Worm (Caenorhabditis elegans) whole organism, L4 larva: ENCODE data around the gene B0250.5.

Source experiments
- D1046.2 ChIP-seq: fragments of 200-800 bp; sonication (Bioruptor generic); IDR thresholded peaks from 2 replicates; pipeline ENCODE4 v1.3.6; 2022; ENCODE audit warnings: missing genetic modification characterization, missing compliant biosample characterization
- F44E2.7 ChIP-seq: fragments of 200-800 bp; sonication (Bioruptor generic); IDR thresholded peaks from 2 replicates; pipeline ENCODE4 v2.1.2; 2022; ENCODE audit warnings: missing genetic modification characterization, missing compliant biosample characterization
- R02D3.7 ChIP-seq: fragments of 150-350 bp; sonication (generic microtip); optimal IDR thresholded peaks from 3 replicates; lab custom pipeline; 2014; ENCODE audit warnings: missing biosample characterization, missing genetic modification characterization
- T20F7.1 ChIP-seq: fragments of 200-800 bp; sonication (Bioruptor generic); optimal IDR thresholded peaks from 2 replicates; lab custom pipeline; 2018; ENCODE audit warnings: mild to moderate bottlenecking, missing genetic modification characterization, missing compliant biosample characterization
- aha-1 ChIP-seq: fragments of 150-350 bp; peaks from one replicate; lab custom pipeline; 2014; ENCODE audit warnings: missing biosample characterization, missing genetic modification characterization
- ama-1 ChIP-seq: fragments of 150-350 bp; optimal IDR thresholded peaks from 2 replicates; lab custom pipeline; 2014; ENCODE audit warnings: inconsistent platforms, mixed read lengths
- attf-4 ChIP-seq: sonication (generic microtip); optimal IDR thresholded peaks from 3 replicates; lab custom pipeline; 2017; ENCODE audit warnings: missing biosample characterization, missing genetic modification characterization
- ceh-20 ChIP-seq: fragments of 200-800 bp; sonication (Bioruptor generic); IDR thresholded peaks from 2 replicates; pipeline ENCODE4 v1.3.6; 2022; ENCODE audit warnings: missing genetic modification reagents, missing genetic modification characterization, missing compliant biosample characterization
- ceh-28 ChIP-seq: fragments of 150-350 bp; optimal IDR thresholded peaks from 2 replicates; lab custom pipeline; 2014; ENCODE audit warnings: missing biosample characterization, missing genetic modification reagents, missing genetic modification characterization
- ceh-44 ChIP-seq: fragments of 200-800 bp; sonication (Bioruptor generic); IDR thresholded peaks from 2 replicates; pipeline ENCODE4 v1.3.6; 2022; ENCODE audit warnings: missing genetic modification reagents, missing genetic modification characterization, missing compliant biosample characterization
- ceh-82 ChIP-seq: sonication (generic microtip); optimal IDR thresholded peaks from 2 replicates; lab custom pipeline; 2017; ENCODE audit warnings: missing biosample characterization, missing genetic modification characterization
- daf-16 ChIP-seq, 3 experiments: sonication (generic microtip); optimal IDR thresholded peaks; 2 replicates each; lab custom pipeline; 2016 to 2017; ENCODE audit warnings: missing genetic modification characterization in 3 of 3, missing genetic modification reagents in 3 of 3, mild to moderate bottlenecking in 2 of 3, missing compliant biosample characterization in 2 of 3, missing biosample characterization in 1 of 3, moderate library complexity in 1 of 3
- dve-1 ChIP-seq: sonication (generic microtip); optimal IDR thresholded peaks from 2 replicates; lab custom pipeline; 2017; ENCODE audit warnings: antibody characterized with exemption, mild to moderate bottlenecking, missing genetic modification characterization, missing compliant biosample characterization; ENCODE audit not compliant: insufficient read depth
- egl-43 ChIP-seq: fragments of 200-800 bp; sonication (Bioruptor generic); IDR thresholded peaks from 2 replicates; pipeline ENCODE4 v1.3.6; 2022; ENCODE audit warnings: missing genetic modification reagents, missing genetic modification characterization, missing compliant biosample characterization
- hlh-11 ChIP-seq: fragments of 200-800 bp; sonication (Bioruptor generic); optimal IDR thresholded peaks from 2 replicates; lab custom pipeline; 2018; ENCODE audit warnings: mild to moderate bottlenecking, missing genetic modification characterization, missing compliant biosample characterization
- hlh-30 ChIP-seq: sonication (generic microtip); optimal IDR thresholded peaks from 2 replicates; lab custom pipeline; 2017; ENCODE audit warnings: antibody characterized with exemption, mild to moderate bottlenecking, missing genetic modification characterization, missing compliant biosample characterization; ENCODE audit not compliant: insufficient read depth
- lin-13 ChIP-seq: fragments of 150-350 bp; optimal IDR thresholded peaks from 2 replicates; lab custom pipeline; 2014; ENCODE audit warnings: missing biosample characterization, missing genetic modification reagents, missing genetic modification characterization
- lin-15B ChIP-seq: fragments of 150-350 bp; sonication (generic microtip); optimal IDR thresholded peaks from 3 replicates; lab custom pipeline; 2014; ENCODE audit warnings: missing biosample characterization, missing genetic modification characterization
- madf-9 ChIP-seq: fragments of 200-800 bp; sonication (Bioruptor generic); conservative IDR thresholded peaks from 2 replicates; pipeline ENCODE4 v1.3.6; 2022; ENCODE audit warnings: missing genetic modification reagents, missing genetic modification characterization, missing compliant biosample characterization
- mdt-29 ChIP-seq: fragments of 200-800 bp; sonication (Bioruptor generic); IDR thresholded peaks from 2 replicates; pipeline ENCODE4 v1.3.6; 2022; ENCODE audit warnings: missing genetic modification reagents, missing genetic modification characterization, missing compliant biosample characterization
- mep-1 ChIP-seq: fragments of 150-350 bp; sonication (generic microtip); optimal IDR thresholded peaks from 3 replicates; lab custom pipeline; 2014; ENCODE audit warnings: missing biosample characterization, missing genetic modification characterization
- mxl-3 ChIP-seq: fragments of 200-800 bp; sonication (Bioruptor generic); optimal IDR thresholded peaks from 2 replicates; lab custom pipeline; 2018; ENCODE audit warnings: mild to moderate bottlenecking, missing genetic modification characterization, missing compliant biosample characterization
- nhr-111 ChIP-seq: fragments of 200-800 bp; sonication (Bioruptor generic); optimal IDR thresholded peaks from 2 replicates; lab custom pipeline; 2018; ENCODE audit warnings: mild to moderate bottlenecking, missing genetic modification characterization, missing compliant biosample characterization
- nhr-237 ChIP-seq: sonication (generic microtip); optimal IDR thresholded peaks from 2 replicates; lab custom pipeline; 2017; ENCODE audit warnings: missing biosample characterization, missing genetic modification characterization
- nhr-48 ChIP-seq: sonication (generic microtip); optimal IDR thresholded peaks from 2 replicates; lab custom pipeline; 2016; ENCODE audit warnings: mild to moderate bottlenecking, missing genetic modification characterization, missing compliant biosample characterization
- rbr-2 ChIP-seq: sonication (generic microtip); optimal IDR thresholded peaks from 2 replicates; lab custom pipeline; 2016; ENCODE audit warnings: missing genotype, missing genetic modification characterization, missing compliant biosample characterization
- saeg-2 ChIP-seq: fragments of 200-800 bp; sonication (Bioruptor generic); IDR thresholded peaks from 2 replicates; pipeline ENCODE4 v1.3.6; 2022; ENCODE audit warnings: missing genetic modification reagents, missing genetic modification characterization, missing compliant biosample characterization
- sdz-12 ChIP-seq: fragments of 200-800 bp; sonication (Bioruptor generic); optimal IDR thresholded peaks from 2 replicates; lab custom pipeline; 2018; ENCODE audit warnings: mild to moderate bottlenecking, missing genetic modification characterization, missing compliant biosample characterization
- skn-1 ChIP-seq: fragments of 150-350 bp; optimal IDR thresholded peaks from 2 replicates; lab custom pipeline; 2014; ENCODE audit warnings: missing biosample characterization, missing genetic modification characterization
- snpc-4 ChIP-seq: fragments of 150-350 bp; optimal IDR thresholded peaks from 2 replicates; lab custom pipeline; 2014; ENCODE audit warnings: missing biosample characterization, missing genetic modification characterization
- zag-1 ChIP-seq: fragments of 150-350 bp; optimal IDR thresholded peaks from 2 replicates; lab custom pipeline; 2014; ENCODE audit warnings: missing biosample characterization, missing genetic modification characterization
- zfp-2 ChIP-seq: sonication (generic microtip); optimal IDR thresholded peaks from 2 replicates; lab custom pipeline; 2016; ENCODE audit warnings: mild to moderate bottlenecking, missing genetic modification characterization, missing compliant biosample characterization

Gene B0250.5

ce11 chrV:20453084-20453483 lies 40.6 kb upstream of the B0250.5 start, which contains the start of gene F48F5.6:
Gene F48F5.6 (minus strand): TSS chrV:20453184.
- TF ChIP-seq mxl-3 = no peak
- TF ChIP-seq dve-1 (tag; lab: Kevin White, UChicago) = no peak
- no peak for TF ChIP-seq nhr-48 (tag; lab: Kevin White, UChicago)
- TF ChIP-seq attf-4 = no peak
- TF ChIP-seq daf-16 (GFP tag; optimal IDR thresholded peaks at IDR 0.05; lab: Kevin White, UChicago) = no peak
- TF ChIP-seq daf-16 (tag; optimal IDR thresholded peaks at IDR 0.05; lab: Kevin White, UChicago) = no peak
- TF ChIP-seq mdt-29 (GFP tag; lab: Robert Waterston, UW) = no peak
- TF ChIP-seq mep-1 (tag; lab: Kevin White, UChicago) = no peak
- TF ChIP-seq lin-13 (GFP tag; lab: Kevin White, UChicago) = no peak
- TF ChIP-seq D1046.2 = no peak
- no peak for TF ChIP-seq zag-1 (tag; lab: Kevin White, UChicago)
- no peak for TF ChIP-seq lin-15B (tag; lab: Kevin White, UChicago)
- TF ChIP-seq ceh-20 (GFP tag; lab: Robert Waterston, UW) = no peak

DNA sequence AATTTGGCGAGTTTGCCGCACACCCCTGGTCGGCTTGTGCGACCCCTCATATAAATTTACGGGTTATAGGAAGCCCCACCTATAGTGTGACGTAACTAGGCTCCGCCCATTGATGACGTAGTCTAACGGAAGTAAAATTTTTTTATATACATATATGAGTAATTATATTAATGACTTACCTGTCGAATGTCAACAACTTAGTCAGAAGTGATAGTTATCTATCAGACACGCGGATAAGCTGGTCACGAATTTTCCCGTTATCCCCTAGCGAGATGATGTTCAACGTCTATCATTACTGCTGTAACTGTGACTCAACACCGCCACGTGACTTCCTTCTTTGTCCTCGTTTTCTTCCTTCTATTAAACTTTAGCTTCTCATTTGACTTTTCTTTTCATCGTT lies 39.9 kb upstream of the B0250.5 start, which contains the start of gene srd-70:
Gene srd-70 (plus strand): TSS at position 301 of the 400 bp plus-strand sequence.
- no peak for TF ChIP-seq saeg-2 (GFP tag; lab: Robert Waterston, UW)
- no peak for TF ChIP-seq skn-1 (tag; lab: Kevin White, UChicago)
- TF ChIP-seq ceh-44 (GFP tag; lab: Robert Waterston, UW) = no peak
- no peak for TF ChIP-seq nhr-237
- TF ChIP-seq F44E2.7 (GFP tag; lab: Robert Waterston, UW) = no peak
- TF ChIP-seq rbr-2 (tag; lab: Kevin White, UChicago) = no peak
- TF ChIP-seq ama-1 = no peak
- TF ChIP-seq nhr-111 (GFP tag; lab: Kevin White, UChicago) = no peak
- no peak for TF ChIP-seq R02D3.7 (tag; lab: Kevin White, UChicago)
- no peak for TF ChIP-seq dve-1 (tag; lab: Kevin White, UChicago)
- no peak for TF ChIP-seq madf-9
- TF ChIP-seq ceh-28 (tag; lab: Kevin White, UChicago) = no peak
- TF ChIP-seq, all 104 proteins: peak for 0

ce11 chrV:20455637-20456036 lies 38.1 kb upstream of the B0250.5 start:
- TF ChIP-seq snpc-4 (peak; percentile 84), zfp-2 (no peak)
- TF ChIP-seq, all 104 proteins: peak for 1

- TF ChIP-seq aha-1 (tag; lab: Kevin White, UChicago) = peak; percentile 97
- TF ChIP-seq hlh-30 (tag; lab: Kevin White, UChicago) = peak; percentile 41
- TF ChIP-seq R02D3.7 (tag; lab: Kevin White, UChicago) = no peak
These were observed 36.6 kb upstream of the B0250.5 start for ce11 chrV:20457155-20457554.

DNA sequence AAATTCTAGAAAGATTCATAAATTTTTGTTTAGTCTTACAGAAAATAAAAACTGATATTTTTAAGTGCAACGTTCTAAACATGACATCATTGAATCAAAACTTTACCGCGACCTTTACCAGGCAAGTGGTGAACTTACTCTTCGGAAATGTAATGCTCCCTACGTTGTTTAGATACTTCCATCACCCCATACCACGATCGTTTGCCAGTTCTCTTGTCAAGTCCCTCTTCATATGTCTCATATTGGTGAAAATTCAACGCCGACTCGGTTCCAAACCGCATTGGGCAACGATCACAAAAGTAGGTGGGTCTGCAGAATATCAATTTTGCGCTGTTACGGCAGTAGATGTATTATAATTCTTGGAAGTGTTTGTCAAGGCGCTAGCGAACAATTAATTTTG lies 32.9 kb upstream of the B0250.5 start, which contains the start of gene B0250.18:
Gene B0250.18 (minus strand): TSS at position 101 of the 400 bp plus-strand sequence.
- TF ChIP-seq ceh-82 (tag; lab: Kevin White, UChicago) = no peak
- TF ChIP-seq aha-1 (tag; lab: Kevin White, UChicago) = peak; percentile 9

- TF ChIP-seq hlh-30 (tag; lab: Kevin White, UChicago) = peak; percentile 49
- no peak for TF ChIP-seq hlh-11
- no peak for TF ChIP-seq egl-43 (GFP tag; lab: Robert Waterston, UW)
- no peak for TF ChIP-seq sdz-12 (GFP tag; lab: Kevin White, UChicago)
- no peak for TF ChIP-seq T20F7.1
These were observed 28.9 kb upstream of the B0250.5 start for ce11 chrV:20464778-20465177.
